Worm (Caenorhabditis elegans) whole organism, L4 larva: ENCODE measurements around the gene ceh-36.

Source experiments
- F37D6.2 ChIP-seq: sonication (generic microtip); optimal IDR thresholded peaks from 2 replicates; lab custom pipeline; 2016; ENCODE audit warnings: mild to moderate bottlenecking, missing genetic modification characterization, missing compliant biosample characterization
- F44E2.7 ChIP-seq: fragments of 200-800 bp; sonication (Bioruptor generic); IDR thresholded peaks from 2 replicates; pipeline ENCODE4 v2.1.2; 2022; ENCODE audit warnings: missing genetic modification characterization, missing compliant biosample characterization
- T20F7.1 ChIP-seq: fragments of 200-800 bp; sonication (Bioruptor generic); optimal IDR thresholded peaks from 2 replicates; lab custom pipeline; 2018; ENCODE audit warnings: mild to moderate bottlenecking, missing genetic modification characterization, missing compliant biosample characterization
- T26A8.4 ChIP-seq: fragments of 200-800 bp; sonication (Bioruptor generic); IDR thresholded peaks from 2 replicates; pipeline ENCODE4 v1.3.6; 2022; ENCODE audit warnings: missing genetic modification characterization, missing compliant biosample characterization
- Y105C5A.15 ChIP-seq: fragments of 200-800 bp; sonication (Bioruptor generic); IDR thresholded peaks from 2 replicates; pipeline ENCODE4 v1.3.6; 2022; ENCODE audit warnings: missing genetic modification characterization, missing compliant biosample characterization
- Y5F2A.4 ChIP-seq: fragments of 200-800 bp; sonication (Bioruptor generic); optimal IDR thresholded peaks from 2 replicates; lab custom pipeline; 2018; ENCODE audit warnings: mild to moderate bottlenecking, missing genetic modification characterization, missing compliant biosample characterization
- Y75B8A.6 ChIP-seq: fragments of 200-800 bp; sonication (Bioruptor generic); IDR thresholded peaks from 2 replicates; pipeline ENCODE4 v1.3.6; 2022; ENCODE audit warnings: missing genetic modification reagents, missing genetic modification characterization, missing compliant biosample characterization
- ZK337.2 ChIP-seq: fragments of 200-800 bp; sonication (Bioruptor generic); IDR thresholded peaks from 2 replicates; pipeline ENCODE4 v1.3.6; 2022; ENCODE audit warnings: missing genetic modification reagents, missing genetic modification characterization, missing compliant biosample characterization
- ZK546.5 ChIP-seq, 2 experiments: sonication (generic microtip); optimal IDR thresholded peaks; 2 replicates each; lab custom pipeline; 2017; ENCODE audit warnings: missing biosample characterization in 2 of 2, missing genetic modification characterization in 2 of 2
- ama-1 ChIP-seq: fragments of 150-350 bp; optimal IDR thresholded peaks from 2 replicates; lab custom pipeline; 2014; ENCODE audit warnings: inconsistent platforms, mixed read lengths
- ceh-20 ChIP-seq: fragments of 200-800 bp; sonication (Bioruptor generic); IDR thresholded peaks from 2 replicates; pipeline ENCODE4 v1.3.6; 2022; ENCODE audit warnings: missing genetic modification reagents, missing genetic modification characterization, missing compliant biosample characterization
- ceh-28 ChIP-seq: fragments of 150-350 bp; optimal IDR thresholded peaks from 2 replicates; lab custom pipeline; 2014; ENCODE audit warnings: missing biosample characterization, missing genetic modification reagents, missing genetic modification characterization
- ceh-32 ChIP-seq: sonication (generic microtip); optimal IDR thresholded peaks from 2 replicates; lab custom pipeline; 2016; ENCODE audit warnings: mild to moderate bottlenecking, missing genetic modification characterization, missing compliant biosample characterization; ENCODE audit not compliant: poor library complexity
- ceh-44 ChIP-seq: fragments of 200-800 bp; sonication (Bioruptor generic); IDR thresholded peaks from 2 replicates; pipeline ENCODE4 v1.3.6; 2022; ENCODE audit warnings: missing genetic modification reagents, missing genetic modification characterization, missing compliant biosample characterization
- ceh-82 ChIP-seq: sonication (generic microtip); optimal IDR thresholded peaks from 2 replicates; lab custom pipeline; 2017; ENCODE audit warnings: missing biosample characterization, missing genetic modification characterization
- ctbp-1 ChIP-seq: fragments of 200-800 bp; sonication (Bioruptor generic); IDR thresholded peaks from 2 replicates; pipeline ENCODE4 v1.3.6; 2022; ENCODE audit warnings: missing genetic modification reagents, missing genetic modification characterization, missing compliant biosample characterization
- daf-12 ChIP-seq: fragments of 150-350 bp; optimal IDR thresholded peaks from 2 replicates; lab custom pipeline; 2014; ENCODE audit warnings: missing biosample characterization, missing genetic modification reagents, missing genetic modification characterization
- dmd-8 ChIP-seq: fragments of 200-800 bp; sonication (Bioruptor generic); IDR thresholded peaks from 2 replicates; pipeline ENCODE4 v1.3.6; 2022; ENCODE audit warnings: missing genetic modification characterization, missing compliant biosample characterization
- egl-27 ChIP-seq: sonication (generic microtip); optimal IDR thresholded peaks from 3 replicates; lab custom pipeline; 2017; ENCODE audit warnings: missing biosample characterization, missing genetic modification reagents, missing genetic modification characterization
- fos-1 ChIP-seq: fragments of 150-350 bp; optimal IDR thresholded peaks from 2 replicates; lab custom pipeline; 2014; ENCODE audit warnings: missing biosample characterization, missing genetic modification characterization
- hif-1 ChIP-seq, 2 experiments: sonication (generic microtip); optimal IDR thresholded peaks; 2 replicates each; lab custom pipeline; 2016 to 2017; ENCODE audit warnings: missing compliant biosample characterization in 2 of 2, missing genetic modification characterization in 2 of 2, missing genetic modification reagents in 2 of 2, missing genotype in 2 of 2, mild to moderate bottlenecking in 1 of 2
- jun-1 ChIP-seq: fragments of 150-350 bp; optimal IDR thresholded peaks from 2 replicates; lab custom pipeline; 2014; ENCODE audit warnings: missing biosample characterization, missing genetic modification reagents, missing genetic modification characterization
- lim-7 ChIP-seq: fragments of 200-800 bp; sonication (Bioruptor generic); IDR thresholded peaks from 2 replicates; pipeline ENCODE4 v1.3.6; 2022; ENCODE audit warnings: missing genetic modification characterization, missing compliant biosample characterization
- lin-1 ChIP-seq: fragments of 200-800 bp; sonication (Bioruptor generic); IDR thresholded peaks from 2 replicates; pipeline ENCODE4 v1.3.6; 2022; ENCODE audit warnings: missing genetic modification reagents, missing genetic modification characterization, missing compliant biosample characterization
- lin-13 ChIP-seq: fragments of 150-350 bp; optimal IDR thresholded peaks from 2 replicates; lab custom pipeline; 2014; ENCODE audit warnings: missing biosample characterization, missing genetic modification reagents, missing genetic modification characterization
- lin-15B ChIP-seq: fragments of 150-350 bp; sonication (generic microtip); optimal IDR thresholded peaks from 3 replicates; lab custom pipeline; 2014; ENCODE audit warnings: missing biosample characterization, missing genetic modification characterization
- lin-38 ChIP-seq: fragments of 200-800 bp; sonication (Bioruptor generic); IDR thresholded peaks from 2 replicates; pipeline ENCODE4 v1.3.6; 2022; ENCODE audit warnings: missing genetic modification reagents, missing genetic modification characterization, missing compliant biosample characterization
- lin-39 ChIP-seq: fragments of 150-350 bp; optimal IDR thresholded peaks from 2 replicates; lab custom pipeline; 2014; ENCODE audit warnings: missing biosample characterization, missing genetic modification reagents, missing genetic modification characterization
- madf-9 ChIP-seq: fragments of 200-800 bp; sonication (Bioruptor generic); conservative IDR thresholded peaks from 2 replicates; pipeline ENCODE4 v1.3.6; 2022; ENCODE audit warnings: missing genetic modification reagents, missing genetic modification characterization, missing compliant biosample characterization
- mdt-29 ChIP-seq: fragments of 200-800 bp; sonication (Bioruptor generic); IDR thresholded peaks from 2 replicates; pipeline ENCODE4 v1.3.6; 2022; ENCODE audit warnings: missing genetic modification reagents, missing genetic modification characterization, missing compliant biosample characterization
- mes-2 ChIP-seq: sonication (generic microtip); optimal IDR thresholded peaks from 2 replicates; lab custom pipeline; 2016; ENCODE audit warnings: missing genotype, mild to moderate bottlenecking, missing genetic modification characterization, missing compliant biosample characterization; ENCODE audit not compliant: poor library complexity, severe bottlenecking
- mxl-2 ChIP-seq: fragments of 200-800 bp; sonication (Bioruptor generic); conservative IDR thresholded peaks from 2 replicates; pipeline ENCODE4 v1.3.6; 2022; ENCODE audit warnings: missing genetic modification reagents, missing genetic modification characterization, missing compliant biosample characterization
- mxl-3 ChIP-seq: fragments of 200-800 bp; sonication (Bioruptor generic); optimal IDR thresholded peaks from 2 replicates; lab custom pipeline; 2018; ENCODE audit warnings: mild to moderate bottlenecking, missing genetic modification characterization, missing compliant biosample characterization
- nhr-10 ChIP-seq: fragments of 150-350 bp; optimal IDR thresholded peaks from 2 replicates; lab custom pipeline; 2014; ENCODE audit warnings: missing biosample characterization, missing genetic modification characterization
- nhr-25 ChIP-seq: sonication (generic microtip); optimal IDR thresholded peaks from 2 replicates; lab custom pipeline; 2017; ENCODE audit warnings: missing genetic modification characterization, mild to moderate bottlenecking, missing compliant biosample characterization, antibody characterized with exemption, moderate library complexity, borderline replicate concordance; ENCODE audit not compliant: insufficient read depth
- nhr-41 ChIP-seq: fragments of 200-800 bp; sonication (Bioruptor generic); IDR thresholded peaks from 2 replicates; pipeline ENCODE4 v1.3.6; 2022; ENCODE audit warnings: missing genetic modification reagents, missing genetic modification characterization, missing compliant biosample characterization
- nhr-42 ChIP-seq: fragments of 200-800 bp; sonication (Bioruptor generic); IDR thresholded peaks from 2 replicates; pipeline ENCODE4 v1.3.6; 2022; ENCODE audit warnings: missing genetic modification characterization, missing compliant biosample characterization
- nhr-76 ChIP-seq: fragments of 150-350 bp; optimal IDR thresholded peaks from 2 replicates; lab custom pipeline; 2014; ENCODE audit warnings: missing biosample characterization, missing genetic modification characterization
- pha-4 ChIP-seq, 2 experiments: fragments of 150-350 bp in 1 of 2; fragments of 200-800 bp in 1 of 2; sonication (Bioruptor generic) in 1 of 2; IDR thresholded peaks in 1 of 2; optimal IDR thresholded peaks in 1 of 2; 2 replicates each; pipeline versions ENCODE4 v1.3.6 to Lab custom; 2014 to 2022; ENCODE audit warnings: missing genetic modification characterization in 2 of 2, missing genetic modification reagents in 2 of 2, missing biosample characterization in 1 of 2, missing compliant biosample characterization in 1 of 2
- saeg-2 ChIP-seq: fragments of 200-800 bp; sonication (Bioruptor generic); IDR thresholded peaks from 2 replicates; pipeline ENCODE4 v1.3.6; 2022; ENCODE audit warnings: missing genetic modification reagents, missing genetic modification characterization, missing compliant biosample characterization
- sdz-12 ChIP-seq: fragments of 200-800 bp; sonication (Bioruptor generic); optimal IDR thresholded peaks from 2 replicates; lab custom pipeline; 2018; ENCODE audit warnings: mild to moderate bottlenecking, missing genetic modification characterization, missing compliant biosample characterization
- snpc-1.2 ChIP-seq: fragments of 200-800 bp; sonication (Bioruptor generic); IDR thresholded peaks from 2 replicates; pipeline ENCODE4 v1.3.6; 2022; ENCODE audit warnings: missing genetic modification reagents, missing genetic modification characterization, missing compliant biosample characterization
- snpc-4 ChIP-seq: fragments of 150-350 bp; optimal IDR thresholded peaks from 2 replicates; lab custom pipeline; 2014; ENCODE audit warnings: missing biosample characterization, missing genetic modification characterization
- spr-1 ChIP-seq: sonication (generic microtip); optimal IDR thresholded peaks from 2 replicates; lab custom pipeline; 2016; ENCODE audit warnings: mild to moderate bottlenecking, missing genetic modification characterization, missing compliant biosample characterization
- spr-3 ChIP-seq: fragments of 200-800 bp; sonication (Bioruptor generic); optimal IDR thresholded peaks from 2 replicates; lab custom pipeline; 2018; ENCODE audit warnings: mild to moderate bottlenecking, missing genetic modification characterization, missing compliant biosample characterization
- tag-97 ChIP-seq: fragments of 200-800 bp; sonication (Bioruptor generic); IDR thresholded peaks from 2 replicates; pipeline ENCODE4 v1.3.6; 2022; ENCODE audit warnings: missing genetic modification characterization, missing compliant biosample characterization
- unc-130 ChIP-seq: sonication (generic microtip); optimal IDR thresholded peaks from 2 replicates; lab custom pipeline; 2016; ENCODE audit warnings: missing genetic modification reagents, missing genetic modification characterization, missing compliant biosample characterization
- zfp-3 ChIP-seq: fragments of 200-800 bp; sonication (Bioruptor generic); conservative IDR thresholded peaks from 2 replicates; pipeline ENCODE4 v1.3.6; 2022; ENCODE audit warnings: missing genetic modification reagents, missing genetic modification characterization, missing compliant biosample characterization
- zip-11 ChIP-seq: fragments of 200-800 bp; sonication (Bioruptor generic); IDR thresholded peaks from 2 replicates; pipeline ENCODE4 v1.3.6; 2022; ENCODE audit warnings: missing genetic modification characterization, missing compliant biosample characterization
- zip-2 ChIP-seq: fragments of 150-350 bp; optimal IDR thresholded peaks from 2 replicates; lab custom pipeline; 2014; ENCODE audit warnings: missing biosample characterization, missing genetic modification characterization
- ztf-7 ChIP-seq: fragments of 150-350 bp; optimal IDR thresholded peaks from 2 replicates; lab custom pipeline; 2014; ENCODE audit warnings: missing biosample characterization, missing genetic modification characterization

Gene ceh-36

DNA sequence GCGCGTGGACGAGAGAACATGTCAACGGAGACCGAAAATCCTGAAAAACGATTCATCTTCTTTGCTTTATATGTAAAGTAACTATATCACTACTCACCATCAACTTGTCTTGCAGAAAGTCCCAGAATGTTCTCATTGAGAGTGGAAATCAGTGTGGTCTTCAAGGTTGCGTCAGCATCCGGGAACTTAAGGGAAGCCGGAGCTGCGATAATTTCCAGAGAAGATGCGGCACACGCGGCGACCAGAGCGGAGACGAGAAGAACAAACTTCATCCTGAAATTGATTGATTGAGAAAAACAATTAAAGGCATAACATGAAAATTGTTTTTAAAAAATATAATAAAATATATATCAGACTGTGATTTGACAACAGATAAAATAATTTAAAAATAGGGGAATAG lies 22.1 kb downstream of the ceh-36 start, which contains the start of gene vha-20 (continued):
- TF ChIP-seq fos-1 (no peak), madf-9 (GFP tag; lab: Robert Waterston, UW) (no peak), lim-7 (no peak), ztf-7 (tag; lab: Kevin White, UChicago) (no peak), daf-12 (tag; lab: Kevin White, UChicago) (no peak), tag-97 (GFP tag; lab: Robert Waterston, UW) (no peak), ceh-32 (tag; lab: Kevin White, UChicago) (no peak), dmd-8 (GFP tag; lab: Robert Waterston, UW) (no peak), T20F7.1 (GFP tag; lab: Kevin White, UChicago) (no peak), ceh-20 (GFP tag; lab: Robert Waterston, UW) (no peak), zfp-3 (GFP tag; lab: Robert Waterston, UW) (peak; percentile 76; the same call in 1 of the 2 replicates), saeg-2 (no peak), nhr-41 (GFP tag; lab: Robert Waterston, UW) (no peak), zip-11 (GFP tag; lab: Robert Waterston, UW) (no peak), hif-1 (tag; optimal IDR thresholded peaks at IDR 0.05; lab: Kevin White, UChicago) (no peak), Y75B8A.6 (GFP tag; lab: Robert Waterston, UW) (no peak), mxl-2 (no peak), lin-13 (no peak), mes-2 (tag; lab: Kevin White, UChicago) (peak; percentile 5), ceh-28 (no peak), ZK546.5 (tag; optimal IDR thresholded peaks at IDR 0.05; lab: Kevin White, UChicago) (no peak), zip-2 (no peak), mdt-29 (no peak), Y5F2A.4 (GFP tag; lab: Kevin White, UChicago) (no peak), nhr-76 (tag; lab: Kevin White, UChicago) (no peak), nhr-42 (GFP tag; lab: Robert Waterston, UW) (no peak), lin-1 (GFP tag; lab: Robert Waterston, UW) (no peak), snpc-1.2 (GFP tag; lab: Robert Waterston, UW) (0 out of 2 replicates have a peak, but pooled peaks have one; percentile 34), ceh-82 (tag; lab: Kevin White, UChicago) (no peak), mxl-3 (GFP tag; lab: Kevin White, UChicago) (no peak), spr-1 (tag; lab: Kevin White, UChicago) (no peak), T26A8.4 (GFP tag; lab: Robert Waterston, UW) (no peak), spr-3 (GFP tag; lab: Kevin White, UChicago) (peak; percentile 9), Y105C5A.15 (peak; percentile 63; the same call in 1 of the 2 replicates), ama-1 (lab: Kevin White, UChicago) (peak; percentile 26), lin-15B (tag; lab: Kevin White, UChicago) (no peak), snpc-4 (no peak), nhr-10 (no peak), F37D6.2 (tag; lab: Kevin White, UChicago) (no peak), unc-130 (GFP tag; lab: Kevin White, UChicago) (no peak), ZK337.2 (GFP tag; lab: Robert Waterston, UW) (no peak), lin-39 (tag; lab: Kevin White, UChicago) (no peak), egl-27 (tag; lab: Kevin White, UChicago) (no peak), ctbp-1 (GFP tag; lab: Robert Waterston, UW) (0 out of 2 replicates have a peak, but pooled peaks have one; percentile 9), pha-4 (GFP tag; IDR thresholded peaks at IDR 0.05; lab: Robert Waterston, UW) (0 out of 2 replicates have a peak, but pooled peaks have one; percentile 22), pha-4 (tag; optimal IDR thresholded peaks at IDR 0.05; lab: Kevin White, UChicago) (no peak), nhr-25 (tag; lab: Kevin White, UChicago) (no peak), jun-1 (tag; lab: Kevin White, UChicago) (no peak), lin-38 (GFP tag; lab: Robert Waterston, UW) (peak; percentile 50; the same call in 1 of the 2 replicates), ceh-44 (GFP tag; lab: Robert Waterston, UW) (no peak), F44E2.7 (GFP tag; lab: Robert Waterston, UW) (no peak), sdz-12 (GFP tag; lab: Kevin White, UChicago) (no peak)
